Worm (Caenorhabditis elegans) whole organism, young adult: ENCODE measurements around the gene fem-2.

Source experiments
- B0019.2 ChIP-seq: fragments of 200-800 bp; sonication (Bioruptor generic); conservative IDR thresholded peaks from 2 replicates; pipeline ENCODE4 v1.3.6; 2022; ENCODE audit warnings: missing genetic modification reagents, missing genetic modification characterization, missing compliant biosample characterization
- C06A6.2 ChIP-seq: fragments of 200-800 bp; sonication (Bioruptor generic); conservative IDR thresholded peaks from 2 replicates; pipeline ENCODE4 v1.3.6; 2022; ENCODE audit warnings: missing genetic modification characterization, missing compliant biosample characterization
- F10E7.11 ChIP-seq: sonication (generic microtip); optimal IDR thresholded peaks from 2 replicates; lab custom pipeline; 2017; ENCODE audit warnings: mild to moderate bottlenecking, missing genetic modification characterization, moderate library complexity, missing compliant biosample characterization
- F22D6.2 ChIP-seq: sonication (generic microtip); optimal IDR thresholded peaks from 2 replicates; lab custom pipeline; 2016; ENCODE audit warnings: mild to moderate bottlenecking, missing genetic modification characterization, missing compliant biosample characterization
- F37B4.10 ChIP-seq: fragments of 200-800 bp; sonication (Bioruptor generic); IDR thresholded peaks from 2 replicates; pipeline ENCODE4 v1.3.6; 2022; ENCODE audit warnings: missing genetic modification characterization, missing compliant biosample characterization
- F39B2.1 ChIP-seq: fragments of 200-800 bp; sonication (Bioruptor generic); IDR thresholded peaks from 2 replicates; pipeline ENCODE4 v1.3.6; 2022; ENCODE audit warnings: missing genetic modification reagents, missing genetic modification characterization, missing compliant biosample characterization
- K11D2.4 ChIP-seq: fragments of 200-800 bp; sonication (Bioruptor generic); IDR thresholded peaks from 2 replicates; pipeline ENCODE4 v1.3.6; 2022; ENCODE audit warnings: missing genetic modification reagents, missing genetic modification characterization, missing compliant biosample characterization
- K12H6.12 ChIP-seq: fragments of 200-800 bp; sonication (Bioruptor generic); optimal IDR thresholded peaks from 2 replicates; lab custom pipeline; 2018; ENCODE audit warnings: mild to moderate bottlenecking, missing genetic modification characterization, missing compliant biosample characterization
- T07F8.4 ChIP-seq: sonication (generic microtip); optimal IDR thresholded peaks from 2 replicates; lab custom pipeline; 2016; ENCODE audit warnings: mild to moderate bottlenecking, missing genetic modification characterization, moderate library complexity, missing compliant biosample characterization
- Y53F4B.3 ChIP-seq: fragments of 200-800 bp; sonication (Bioruptor generic); IDR thresholded peaks from 2 replicates; pipeline ENCODE4 v1.3.6; 2022; ENCODE audit warnings: missing genetic modification reagents, missing genetic modification characterization, missing compliant biosample characterization
- Y53G8AR.9 ChIP-seq: fragments of 200-800 bp; sonication (Bioruptor generic); conservative IDR thresholded peaks from 2 replicates; pipeline ENCODE4 v1.3.6; 2022; ENCODE audit warnings: missing genetic modification reagents, missing genetic modification characterization, missing compliant biosample characterization
- Y79H2A.3 ChIP-seq: fragments of 200-800 bp; sonication (Bioruptor generic); conservative IDR thresholded peaks from 2 replicates; pipeline ENCODE4 v1.3.6; 2022; ENCODE audit warnings: missing genetic modification reagents, missing genetic modification characterization, missing compliant biosample characterization
- aptf-3 ChIP-seq: fragments of 200-800 bp; sonication (Bioruptor generic); IDR thresholded peaks from 2 replicates; pipeline ENCODE4 v1.3.6; 2022; ENCODE audit warnings: missing genetic modification characterization, missing compliant biosample characterization
- attf-3 ChIP-seq: fragments of 200-800 bp; sonication (Bioruptor generic); conservative IDR thresholded peaks from 2 replicates; pipeline ENCODE4 v1.3.6; 2022; ENCODE audit warnings: missing genetic modification reagents, missing genetic modification characterization, missing compliant biosample characterization
- ccch-3 ChIP-seq: fragments of 200-800 bp; sonication (Bioruptor generic); optimal IDR thresholded peaks from 2 replicates; lab custom pipeline; 2018; ENCODE audit warnings: mild to moderate bottlenecking, missing genetic modification characterization, missing compliant biosample characterization
- cebp-1 ChIP-seq, 2 experiments: fragments of 200-800 bp in 1 of 2; sonication (Bioruptor generic) in 1 of 2; sonication (generic microtip) in 1 of 2; IDR thresholded peaks in 1 of 2; optimal IDR thresholded peaks in 1 of 2; 2 replicates each; pipeline versions ENCODE4 v1.3.6 to Lab custom; 2017 to 2022; ENCODE audit warnings: missing compliant biosample characterization in 2 of 2, missing genetic modification characterization in 2 of 2, mild to moderate bottlenecking in 1 of 2, missing genetic modification reagents in 1 of 2, moderate library complexity in 1 of 2
- ceh-27 ChIP-seq: fragments of 200-800 bp; sonication (Bioruptor generic); optimal IDR thresholded peaks from 2 replicates; lab custom pipeline; 2018; ENCODE audit warnings: mild to moderate bottlenecking, missing genetic modification characterization, moderate library complexity, missing compliant biosample characterization
- ceh-58 ChIP-seq: fragments of 200-800 bp; sonication (Bioruptor generic); IDR thresholded peaks from 2 replicates; pipeline ENCODE4 v1.3.6; 2022; ENCODE audit warnings: missing genetic modification characterization, missing compliant biosample characterization
- die-1 ChIP-seq: sonication (generic microtip); optimal IDR thresholded peaks from 2 replicates; lab custom pipeline; 2016; ENCODE audit warnings: missing genotype, mild to moderate bottlenecking, missing genetic modification characterization, missing compliant biosample characterization
- fkh-3 ChIP-seq: sonication (generic microtip); optimal IDR thresholded peaks from 2 replicates; lab custom pipeline; 2016; ENCODE audit warnings: mild to moderate bottlenecking, missing genetic modification characterization, missing compliant biosample characterization
- hmg-20 ChIP-seq: fragments of 200-800 bp; sonication (Bioruptor generic); IDR thresholded peaks from 2 replicates; pipeline ENCODE4 v1.3.6; 2022; ENCODE audit warnings: missing genetic modification reagents, missing genetic modification characterization, missing compliant biosample characterization
- hrde-1 ChIP-seq: sonication (generic microtip); optimal IDR thresholded peaks from 2 replicates; lab custom pipeline; 2016; ENCODE audit warnings: missing genetic modification characterization, mild to moderate bottlenecking, missing compliant biosample characterization, moderate library complexity, missing genotype, missing genetic modification reagents, borderline replicate concordance
- lag-1 ChIP-seq: fragments of 200-800 bp; sonication (Bioruptor generic); IDR thresholded peaks from 2 replicates; pipeline ENCODE4 v1.3.6; 2022; ENCODE audit warnings: missing genetic modification reagents, missing genetic modification characterization, missing compliant biosample characterization
- let-607 ChIP-seq, 2 experiments: fragments of 200-800 bp in 1 of 2; sonication (Bioruptor generic) in 1 of 2; sonication (generic microtip) in 1 of 2; optimal IDR thresholded peaks; 2 replicates each; lab custom pipeline; 2016 to 2018; ENCODE audit warnings: mild to moderate bottlenecking in 2 of 2, missing compliant biosample characterization in 2 of 2, missing genetic modification characterization in 2 of 2, moderate library complexity in 2 of 2, missing genotype in 1 of 2
- lin-26 ChIP-seq: fragments of 200-800 bp; sonication (Bioruptor generic); IDR thresholded peaks from 2 replicates; pipeline ENCODE4 v1.3.6; 2022; ENCODE audit warnings: missing genetic modification reagents, missing genetic modification characterization, missing compliant biosample characterization
- lin-40 ChIP-seq: sonication (generic microtip); optimal IDR thresholded peaks from 2 replicates; lab custom pipeline; 2016; ENCODE audit warnings: missing genetic modification characterization, mild to moderate bottlenecking, missing compliant biosample characterization, missing genotype, missing genetic modification reagents
- lir-1 ChIP-seq: fragments of 200-800 bp; sonication (Bioruptor generic); conservative IDR thresholded peaks from 2 replicates; pipeline ENCODE4 v1.3.6; 2022; ENCODE audit warnings: missing genetic modification reagents, missing genetic modification characterization, missing compliant biosample characterization
- lsy-27 ChIP-seq: sonication (generic microtip); optimal IDR thresholded peaks from 2 replicates; lab custom pipeline; 2017; ENCODE audit warnings: missing genetic modification characterization, mild to moderate bottlenecking, missing compliant biosample characterization, antibody characterized with exemption, missing genotype, borderline replicate concordance; ENCODE audit not compliant: insufficient read depth
- madf-10 ChIP-seq: sonication (generic microtip); optimal IDR thresholded peaks from 2 replicates; lab custom pipeline; 2016; ENCODE audit warnings: mild to moderate bottlenecking, missing genetic modification characterization, missing compliant biosample characterization
- madf-8 ChIP-seq: fragments of 200-800 bp; sonication (Bioruptor generic); conservative IDR thresholded peaks from 2 replicates; pipeline ENCODE4 v1.3.6; 2022; ENCODE audit warnings: missing genetic modification reagents, missing genetic modification characterization, missing compliant biosample characterization
- nfya-1 ChIP-seq: sonication (generic microtip); optimal IDR thresholded peaks from 2 replicates; lab custom pipeline; 2017; ENCODE audit warnings: antibody characterized with exemption, missing compliant biosample characterization, missing genetic modification characterization, borderline replicate concordance; ENCODE audit not compliant: insufficient read depth
- nhr-120 ChIP-seq: fragments of 200-800 bp; sonication (Bioruptor generic); IDR thresholded peaks from 2 replicates; pipeline ENCODE4 v1.3.6; 2022; ENCODE audit warnings: missing genetic modification characterization, missing compliant biosample characterization
- nhr-179 ChIP-seq: sonication (generic microtip); optimal IDR thresholded peaks from 2 replicates; lab custom pipeline; 2016; ENCODE audit warnings: mild to moderate bottlenecking, missing genetic modification characterization, missing compliant biosample characterization
- pha-4 ChIP-seq: fragments of 150-350 bp; sonication (generic microtip); optimal IDR thresholded peaks from 2 replicates; lab custom pipeline; 2014; ENCODE audit warnings: missing biosample characterization, missing genetic modification reagents, missing genetic modification characterization
- rcor-1 ChIP-seq: fragments of 200-800 bp; sonication (Bioruptor generic); IDR thresholded peaks from 2 replicates; pipeline ENCODE4 v1.3.6; 2022; ENCODE audit warnings: missing genetic modification reagents, missing genetic modification characterization, missing compliant biosample characterization
- somi-1 ChIP-seq: fragments of 200-800 bp; sonication (Bioruptor generic); optimal IDR thresholded peaks from 2 replicates; lab custom pipeline; 2018; ENCODE audit warnings: mild to moderate bottlenecking, missing genetic modification characterization, missing compliant biosample characterization
- zfh-2 ChIP-seq: fragments of 200-800 bp; sonication (Bioruptor generic); conservative IDR thresholded peaks from 2 replicates; pipeline ENCODE4 v1.3.6; 2022; ENCODE audit warnings: missing genetic modification reagents, missing genetic modification characterization, missing compliant biosample characterization
- ztf-22 ChIP-seq: fragments of 200-800 bp; sonication (Bioruptor generic); optimal IDR thresholded peaks from 2 replicates; lab custom pipeline; 2018; ENCODE audit warnings: mild to moderate bottlenecking, missing genetic modification characterization, moderate library complexity, missing compliant biosample characterization

Gene fem-2

DNA sequence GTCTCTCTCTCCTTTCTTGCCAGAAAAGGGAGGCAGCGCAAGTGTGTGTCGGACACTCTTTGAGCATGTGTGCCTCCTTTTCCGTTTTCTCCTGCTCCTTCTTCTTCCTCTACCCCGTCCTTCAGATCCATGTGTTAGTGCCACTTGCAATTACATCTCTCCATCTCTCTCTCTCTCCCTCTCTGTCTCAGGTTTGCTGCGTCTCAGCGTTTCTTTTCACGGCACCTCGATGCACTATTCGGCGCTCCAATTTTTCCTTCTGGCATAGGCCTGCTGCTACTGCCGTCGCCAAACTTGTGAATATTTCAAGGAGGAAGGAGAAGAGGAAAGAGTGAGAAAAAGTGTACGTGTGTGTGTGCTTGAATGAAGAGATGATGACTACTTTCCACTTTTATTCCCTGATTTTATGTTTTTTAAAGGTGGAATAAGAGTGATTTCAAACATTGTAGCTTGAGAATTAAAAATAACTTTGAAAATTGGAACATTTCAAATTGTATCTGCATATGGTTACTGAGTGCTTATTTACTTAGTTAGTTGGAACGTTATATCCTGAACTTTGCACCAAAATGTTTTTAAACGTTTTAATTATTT lies 34.0 kb upstream of the fem-2 start, which contains the start of gene W02B3.3 (continued):
- TF ChIP-seq K12H6.12: peak; percentile 59
- no peak for TF ChIP-seq rcor-1 (GFP tag; lab: Robert Waterston, UW)
- no peak for TF ChIP-seq aptf-3
- no peak for TF ChIP-seq lir-1
- TF ChIP-seq F10E7.11 (tag; lab: Kevin White, UChicago): no peak
- TF ChIP-seq lin-26 (GFP tag; lab: Robert Waterston, UW): no peak
- TF ChIP-seq ceh-58 (GFP tag; lab: Robert Waterston, UW): no peak
- no peak for TF ChIP-seq F22D6.2 (tag; lab: Kevin White, UChicago)
- TF ChIP-seq Y79H2A.3 (GFP tag; lab: Robert Waterston, UW): no peak
- no peak for TF ChIP-seq Y53G8AR.9
- TF ChIP-seq, all 124 proteins: peak for 10

DNA sequence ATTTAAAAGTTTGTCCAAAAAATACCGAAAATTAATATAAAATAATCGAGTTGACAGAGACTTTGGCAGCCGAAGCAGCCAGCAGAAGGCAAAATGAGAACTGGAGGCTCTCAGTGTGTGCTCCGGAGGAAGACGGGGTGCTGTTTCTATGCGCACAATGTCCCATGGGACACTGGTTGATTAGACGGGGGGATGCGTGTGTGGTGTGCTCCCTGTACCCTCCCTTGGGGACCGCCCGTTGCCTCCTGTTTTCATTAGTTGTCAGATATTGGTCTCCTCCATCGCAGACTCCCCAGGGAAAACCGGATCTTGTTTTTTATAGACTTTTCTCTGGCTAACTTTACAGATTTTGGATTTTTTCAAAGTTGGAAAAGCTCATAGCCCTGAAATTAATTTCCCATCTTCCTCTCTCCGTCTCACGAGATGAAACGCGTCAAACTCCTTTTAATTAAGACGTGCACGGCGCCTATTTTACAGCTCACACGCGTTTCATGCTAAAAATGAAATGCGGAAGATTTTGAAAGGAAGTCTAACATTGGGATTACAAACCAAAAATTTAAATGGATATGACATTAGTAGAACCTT lies 30.8 kb upstream of the fem-2 start, which contains the start of gene C09F5.3:
TSS of gene C09F5.3 (minus strand) at position 94 of the 585 bp plus-strand sequence.
- TF ChIP-seq zfh-2 (GFP tag; lab: Robert Waterston, UW) (peak; percentile 42; the same call in 1 of the 2 replicates), nhr-120 (GFP tag; lab: Robert Waterston, UW) (no peak), B0019.2 (GFP tag; lab: Robert Waterston, UW) (no peak)

DNA sequence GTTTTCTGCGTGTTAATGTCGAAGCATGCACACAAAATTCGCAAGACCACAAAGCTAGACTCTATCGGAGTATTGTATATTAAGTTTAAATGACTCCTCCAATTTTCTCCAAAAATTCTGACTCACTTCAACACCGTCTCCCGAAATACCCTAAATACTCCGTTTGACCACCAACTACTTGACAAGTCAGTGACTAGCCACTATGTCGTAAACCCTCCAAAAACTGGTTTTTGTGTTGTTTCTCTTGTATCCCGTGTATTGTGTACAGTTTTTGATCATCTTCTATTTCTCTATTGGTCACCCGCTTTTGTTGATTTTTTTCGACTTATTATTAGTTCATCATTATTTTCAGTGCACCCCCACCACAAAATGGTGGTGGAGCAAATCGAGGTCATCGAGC lies 23.9 kb upstream of the fem-2 start, which contains the start of gene C09F5.1:
TSS of gene C09F5.1 (plus strand) at position 353 of the 400 bp plus-strand sequence.
- TF ChIP-seq ccch-3: no peak
- no peak for TF ChIP-seq C06A6.2 (GFP tag; lab: Robert Waterston, UW)
- TF ChIP-seq Y53G8AR.9: no peak

DNA sequence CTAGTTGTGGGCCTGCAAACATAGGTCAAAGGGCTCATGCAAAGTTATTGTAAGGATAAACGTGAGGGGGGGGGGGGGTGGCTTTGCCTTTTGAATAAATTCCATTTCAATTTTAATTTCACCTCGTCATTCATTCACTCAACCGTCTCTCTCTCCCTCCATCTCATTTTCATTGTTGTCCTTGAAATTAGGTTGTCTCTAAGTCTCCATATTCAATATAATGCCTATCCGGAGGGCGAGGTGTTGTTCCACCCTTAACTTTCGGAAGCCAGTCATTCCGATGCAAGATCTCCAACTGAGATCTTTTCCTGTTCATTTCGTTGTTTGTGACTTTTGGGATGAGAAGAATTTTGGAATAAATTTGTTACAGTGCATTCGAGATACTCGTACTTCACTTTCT lies 22.8 kb upstream of the fem-2 start:
- TF ChIP-seq nhr-179 (tag; lab: Kevin White, UChicago): no peak
- no peak for TF ChIP-seq madf-10 (tag; lab: Kevin White, UChicago)
- TF ChIP-seq let-607 (tag; optimal IDR thresholded peaks at IDR 0.05; lab: Kevin White, UChicago): no peak
- no peak for TF ChIP-seq nfya-1
- TF ChIP-seq ztf-22: no peak
- no peak for TF ChIP-seq madf-8 (GFP tag; lab: Robert Waterston, UW)
- TF ChIP-seq hmg-20 (GFP tag; lab: Robert Waterston, UW): no peak
- TF ChIP-seq pha-4 (tag; lab: Kevin White, UChicago): no peak
- TF ChIP-seq somi-1 (GFP tag; lab: Kevin White, UChicago): no peak
- no peak for TF ChIP-seq aptf-3
- TF ChIP-seq fkh-3 (tag; lab: Kevin White, UChicago): no peak
- TF ChIP-seq K11D2.4 (GFP tag; lab: Robert Waterston, UW): no peak
- TF ChIP-seq attf-3: no peak
- no peak for TF ChIP-seq C06A6.2 (GFP tag; lab: Robert Waterston, UW)
- TF ChIP-seq, all 124 proteins: peak for 0

DNA sequence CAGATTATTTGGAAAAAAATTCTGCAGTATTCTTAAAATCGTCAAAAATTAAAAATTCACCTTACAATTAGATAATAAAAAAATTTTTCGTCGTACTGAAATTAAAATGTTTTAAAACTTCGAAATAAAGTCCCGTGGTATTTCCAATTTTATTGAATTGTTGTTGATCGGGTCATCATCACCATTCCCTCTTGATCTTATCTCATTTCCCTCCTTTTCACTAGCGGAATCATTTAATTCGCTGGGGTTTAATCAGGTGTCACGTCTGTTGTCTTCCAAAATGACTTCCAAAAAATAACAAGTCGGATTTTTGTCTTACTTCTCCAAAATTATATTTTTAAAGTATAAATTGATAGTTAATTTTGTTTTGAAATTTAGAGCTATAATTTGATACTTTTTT lies 22.2 kb upstream of the fem-2 start:
- TF ChIP-seq let-607 (tag; optimal IDR thresholded peaks at IDR 0.05; lab: Kevin White, UChicago) (no peak), hrde-1 (tag; lab: Kevin White, UChicago) (no peak), lag-1 (GFP tag; lab: Robert Waterston, UW) (no peak), lin-40 (no peak), ceh-27 (no peak), die-1 (tag; lab: Kevin White, UChicago) (no peak), F37B4.10 (GFP tag; lab: Robert Waterston, UW) (no peak), cebp-1 (GFP tag; IDR thresholded peaks at IDR 0.05; lab: Robert Waterston, UW) (no peak), cebp-1 (tag; optimal IDR thresholded peaks at IDR 0.05; lab: Kevin White, UChicago) (no peak), F39B2.1 (no peak), lsy-27 (tag; lab: Kevin White, UChicago) (no peak), T07F8.4 (tag; lab: Kevin White, UChicago) (no peak), Y53F4B.3 (GFP tag; lab: Robert Waterston, UW) (no peak)
